Worm (Caenorhabditis elegans) whole organism, early embryonic: Measurements from ENCODE around the gene srx-116.

ENCODE experiments used
- B0310.2 ChIP-seq: sonication (generic microtip); optimal IDR thresholded peaks from 2 replicates; lab custom pipeline; 2016; ENCODE audit warnings: mild to moderate bottlenecking, missing genetic modification characterization, missing compliant biosample characterization
- F13C5.2 ChIP-seq: sonication (generic microtip); optimal IDR thresholded peaks from 2 replicates; lab custom pipeline; 2017; ENCODE audit warnings: mild to moderate bottlenecking, missing genetic modification characterization, inconsistent platforms, missing compliant biosample characterization
- ama-1 ChIP-seq: fragments of 150-350 bp; optimal IDR thresholded peaks from 2 replicates; lab custom pipeline; 2014
- ets-7 ChIP-seq: sonication (generic microtip); optimal IDR thresholded peaks from 2 replicates; lab custom pipeline; 2016; ENCODE audit warnings: missing genotype, missing genetic modification characterization, missing compliant biosample characterization
- hmg-4 ChIP-seq: fragments of 200-800 bp; sonication (Bioruptor generic); optimal IDR thresholded peaks from 2 replicates; lab custom pipeline; 2018; ENCODE audit warnings: mild to moderate bottlenecking, missing genetic modification characterization, missing compliant biosample characterization
- sea-1 ChIP-seq: fragments of 200-800 bp; sonication (Bioruptor generic); conservative IDR thresholded peaks from 2 replicates; pipeline ENCODE4 v1.3.6; 2022; ENCODE audit warnings: missing genetic modification characterization, missing compliant biosample characterization
- tbx-37 ChIP-seq: fragments of 200-800 bp; sonication (Bioruptor generic); conservative IDR thresholded peaks from 2 replicates; pipeline ENCODE4 v1.3.6; 2022; ENCODE audit warnings: missing genetic modification reagents, missing genetic modification characterization, missing compliant biosample characterization

ce11 chrV:12644500-12644899 lies 26.2 kb upstream of the srx-116 start, which contains the start of gene F56H9.8:
- no peak for TF ChIP-seq sea-1 (GFP tag; lab: Robert Waterston, UW)
- no peak for TF ChIP-seq ets-7 (tag; lab: Kevin White, UChicago)
- no peak for TF ChIP-seq ama-1 (lab: Kevin White, UChicago)
- TF ChIP-seq hmg-4, result no peak
- no peak for TF ChIP-seq F13C5.2 (tag; lab: Kevin White, UChicago)
- TF ChIP-seq B0310.2 (tag; lab: Kevin White, UChicago), result no peak
- no peak for TF ChIP-seq tbx-37
